Fruit fly (Drosophila melanogaster) whole organism: ENCODE measurements around the gene tim.

Source experiments
- CG8478 ChIP-seq: fragments of >200 bp; optimal IDR thresholded peaks from 2 replicates; lab custom pipeline; 2018; ENCODE audit warnings: inconsistent platforms
- pan ChIP-seq: fragments of >200 bp; optimal IDR thresholded peaks from 2 replicates; lab custom pipeline; 2017
- psq ChIP-seq: fragments of >200 bp; optimal IDR thresholded peaks from 2 replicates; lab custom pipeline; 2017
- usp ChIP-seq: fragments of >200 bp; optimal IDR thresholded peaks from 2 replicates; lab custom pipeline; 2017; ENCODE audit warnings: missing biosample characterization, missing genetic modification characterization, mixed read lengths

dm6 chr2L:3482712-3483111 lies 25.2 kb downstream of the tim start:
- TF ChIP-seq pan (lab: Kevin White, UChicago) (no peak), usp (GFP tag; lab: Kevin White, UChicago) (no peak), psq (lab: Kevin White, UChicago) (no peak), CG8478 (no peak)
